Worm (Caenorhabditis elegans) whole organism, midembryonic: ENCODE data around the gene ssl-1.

Source experiments
- T22C8.4 ChIP-seq: fragments of 200-800 bp; sonication (Bioruptor generic); IDR thresholded peaks from 2 replicates; pipeline ENCODE4 v1.3.6; 2022; ENCODE audit warnings: missing genetic modification characterization, missing compliant biosample characterization
- cog-1 ChIP-seq: sonication (generic microtip); optimal IDR thresholded peaks from 2 replicates; lab custom pipeline; 2016; ENCODE audit warnings: missing genetic modification characterization, missing compliant biosample characterization
- flt-1 ChIP-seq: fragments of 200-800 bp; sonication (Bioruptor generic); IDR thresholded peaks from 2 replicates; pipeline ENCODE4 v1.3.6; 2022; ENCODE audit warnings: missing genetic modification characterization, missing compliant biosample characterization
- klf-2 ChIP-seq: fragments of 200-800 bp; sonication (Bioruptor generic); conservative IDR thresholded peaks from 2 replicates; pipeline ENCODE4 v1.3.6; 2022; ENCODE audit warnings: missing genetic modification reagents, missing genetic modification characterization, missing compliant biosample characterization
- med-1 ChIP-seq: sonication (generic microtip); optimal IDR thresholded peaks from 2 replicates; lab custom pipeline; 2017; ENCODE audit warnings: missing genetic modification characterization, mild to moderate bottlenecking, missing compliant biosample characterization, antibody characterized with exemption, missing genetic modification reagents; ENCODE audit not compliant: insufficient read depth
- ref-1 ChIP-seq: fragments of 200-800 bp; sonication (Bioruptor generic); conservative IDR thresholded peaks from 2 replicates; pipeline ENCODE4 v1.3.6; 2022; ENCODE audit warnings: missing genetic modification reagents, missing genetic modification characterization, missing compliant biosample characterization
- tab-1 ChIP-seq: fragments of 200-800 bp; sonication (Bioruptor generic); IDR thresholded peaks from 2 replicates; pipeline ENCODE4 v1.3.6; 2022; ENCODE audit warnings: missing genetic modification characterization, missing compliant biosample characterization
- ztf-23 ChIP-seq: fragments of 200-800 bp; sonication (Bioruptor generic); IDR thresholded peaks from 2 replicates; pipeline ENCODE4 v1.3.6; 2022; ENCODE audit warnings: missing genetic modification reagents, missing genetic modification characterization, missing compliant biosample characterization
- ztf-29 ChIP-seq: fragments of 200-800 bp; sonication (Bioruptor generic); IDR thresholded peaks from 2 replicates; pipeline ENCODE4 v1.3.6; 2022; ENCODE audit warnings: missing genetic modification reagents, missing genetic modification characterization, missing compliant biosample characterization

ssl-1 gene

DNA sequence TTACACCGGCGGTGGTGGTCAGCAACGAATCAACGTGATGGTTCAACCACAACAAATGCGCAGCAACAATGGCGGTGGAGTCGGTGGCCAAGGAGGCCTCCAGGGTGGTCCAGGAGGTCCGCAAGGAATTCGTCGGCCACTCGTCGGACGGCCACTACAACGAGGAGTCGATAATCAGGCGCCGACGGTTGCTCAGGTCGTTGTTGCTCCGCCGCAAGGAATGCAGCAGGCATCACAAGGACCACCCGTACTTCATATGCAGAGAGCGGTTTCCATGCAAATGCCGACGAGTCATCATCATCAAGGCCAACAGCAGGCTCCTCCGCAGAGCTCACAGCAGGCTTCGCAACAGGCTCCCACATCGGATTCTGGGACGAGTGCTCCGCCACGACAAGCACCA is 29.1 kb downstream of the ssl-1 start:
- TF ChIP-seq klf-2 (GFP tag; lab: Robert Waterston, UW) (no peak), ref-1 (GFP tag; lab: Robert Waterston, UW) (no peak), T22C8.4 (GFP tag; lab: Robert Waterston, UW) (no peak), med-1 (no peak), tab-1 (no peak), ztf-29 (GFP tag; lab: Robert Waterston, UW) (no peak), cog-1 (tag; lab: Kevin White, UChicago) (no peak), flt-1 (GFP tag; lab: Robert Waterston, UW) (no peak), ztf-23 (no peak)

- TF ChIP-seq flt-1 (GFP tag; lab: Robert Waterston, UW): no peak
- TF ChIP-seq ztf-29 (GFP tag; lab: Robert Waterston, UW): no peak
- TF ChIP-seq ztf-23: no peak
- no peak for TF ChIP-seq ref-1 (GFP tag; lab: Robert Waterston, UW)
- no peak for TF ChIP-seq cog-1 (tag; lab: Kevin White, UChicago)
- TF ChIP-seq T22C8.4 (GFP tag; lab: Robert Waterston, UW): no peak
- no peak for TF ChIP-seq med-1
- no peak for TF ChIP-seq klf-2 (GFP tag; lab: Robert Waterston, UW)
- TF ChIP-seq tab-1: no peak
Measured at ce11 chrIII:12746369-12746855, 32.0 kb downstream of the ssl-1 start, which contains the start of gene Y111B2A.21. Gene Y111B2A.21, plus strand, starts transcription at chrIII:12746419.

ce11 chrIII:12750831-12751230 is 36.5 kb downstream of the ssl-1 start, which contains the start of the genes irld-60 and irld-20:
Gene irld-60, minus strand, starts transcription at chrIII:12750931.
Gene irld-20, plus strand, starts transcription at chrIII:12751109.
- TF ChIP-seq T22C8.4 (GFP tag; lab: Robert Waterston, UW) (no peak), ref-1 (GFP tag; lab: Robert Waterston, UW) (no peak), cog-1 (tag; lab: Kevin White, UChicago) (no peak), ztf-23 (no peak), med-1 (no peak), flt-1 (GFP tag; lab: Robert Waterston, UW) (no peak), klf-2 (GFP tag; lab: Robert Waterston, UW) (no peak), tab-1 (no peak), ztf-29 (GFP tag; lab: Robert Waterston, UW) (no peak)

ce11 chrIII:12755048-12755447 is 40.7 kb downstream of the ssl-1 start, which contains the start of gene srw-10:
Gene srw-10, plus strand, starts transcription at chrIII:12755348.
- TF ChIP-seq klf-2 (GFP tag; lab: Robert Waterston, UW) (no peak), cog-1 (tag; lab: Kevin White, UChicago) (no peak), med-1 (no peak), T22C8.4 (GFP tag; lab: Robert Waterston, UW) (no peak)

DNA sequence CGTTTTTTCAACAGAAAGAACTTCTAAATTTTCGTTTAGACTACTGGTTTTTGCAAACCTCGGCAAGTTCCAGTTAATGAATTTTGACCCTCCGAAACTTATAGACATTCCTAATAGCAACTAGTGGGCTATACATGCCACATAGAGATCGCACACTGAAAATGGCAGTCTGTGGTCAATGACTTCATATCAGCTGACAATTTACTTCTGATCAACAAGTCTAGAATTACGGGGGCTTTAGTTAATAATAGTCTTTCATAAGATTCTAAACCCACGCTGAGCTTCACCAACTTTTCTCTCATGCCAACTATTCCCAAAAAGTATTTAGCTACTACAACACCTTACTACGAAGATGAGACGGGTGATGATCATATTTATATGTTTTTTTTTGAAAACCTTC is 43.0 kb downstream of the ssl-1 start, which contains the start of gene srw-9:
srw-9 (plus strand) TSS at position 301 of the 400 bp plus-strand sequence.
- TF ChIP-seq ref-1 (GFP tag; lab: Robert Waterston, UW) (no peak), klf-2 (GFP tag; lab: Robert Waterston, UW) (no peak), ztf-23 (no peak), ztf-29 (GFP tag; lab: Robert Waterston, UW) (no peak), tab-1 (no peak), flt-1 (GFP tag; lab: Robert Waterston, UW) (no peak), cog-1 (tag; lab: Kevin White, UChicago) (no peak), med-1 (no peak), T22C8.4 (GFP tag; lab: Robert Waterston, UW) (no peak)

- TF ChIP-seq flt-1 (GFP tag; lab: Robert Waterston, UW): no peak
Measured at ce11 chrIII:12764241-12764640, 49.9 kb downstream of the ssl-1 start, which contains the start of the genes irld-19 and irld-61. Gene irld-19, minus strand, starts transcription at chrIII:12764341. Gene irld-61, plus strand, starts transcription at chrIII:12764553.

ce11 chrIII:12773753-12774152 is 59.4 kb downstream of the ssl-1 start:
- TF ChIP-seq cog-1 (tag; lab: Kevin White, UChicago) (no peak), med-1 (no peak), tab-1 (no peak), ztf-29 (GFP tag; lab: Robert Waterston, UW) (no peak), T22C8.4 (GFP tag; lab: Robert Waterston, UW) (no peak), ztf-23 (no peak), ref-1 (GFP tag; lab: Robert Waterston, UW) (no peak), flt-1 (GFP tag; lab: Robert Waterston, UW) (no peak), klf-2 (GFP tag; lab: Robert Waterston, UW) (no peak)

ce11 chrIII:12779676-12780337 is 65.4 kb downstream of the ssl-1 start, which contains the start of gene gab-1:
Gene gab-1, minus strand, starts transcription at chrIII:12779726.
- TF ChIP-seq cog-1 (tag; lab: Kevin White, UChicago) (no peak), ztf-23 (no peak), flt-1 (GFP tag; lab: Robert Waterston, UW) (no peak), ref-1 (GFP tag; lab: Robert Waterston, UW) (no peak), tab-1 (no peak), ztf-29 (GFP tag; lab: Robert Waterston, UW) (no peak), med-1 (no peak), T22C8.4 (GFP tag; lab: Robert Waterston, UW) (no peak), klf-2 (GFP tag; lab: Robert Waterston, UW) (no peak)

DNA sequence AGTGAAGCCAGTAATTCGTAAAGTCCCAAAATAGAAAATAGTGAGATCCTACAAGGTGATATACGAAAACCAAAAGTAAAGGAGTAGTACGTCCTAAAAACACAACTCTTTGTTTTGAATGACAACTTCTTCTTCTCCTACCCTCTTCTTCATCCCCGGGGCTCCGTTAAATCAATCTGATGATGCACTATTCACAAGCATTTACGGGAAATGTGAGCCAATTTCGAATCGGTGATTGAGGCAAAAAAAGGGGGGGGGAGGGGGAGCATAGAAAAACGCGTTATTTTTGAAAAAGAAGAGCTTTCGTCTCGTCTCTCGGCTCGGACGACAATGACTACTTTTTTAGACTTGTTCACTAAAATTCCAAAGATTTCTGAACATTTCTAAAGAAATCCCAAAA is 69.5 kb downstream of the ssl-1 start:
- TF ChIP-seq tab-1 (no peak), flt-1 (GFP tag; lab: Robert Waterston, UW) (no peak), klf-2 (GFP tag; lab: Robert Waterston, UW) (no peak), med-1 (no peak), ztf-23 (no peak), ref-1 (GFP tag; lab: Robert Waterston, UW) (no peak), T22C8.4 (GFP tag; lab: Robert Waterston, UW) (no peak), ztf-29 (GFP tag; lab: Robert Waterston, UW) (no peak), cog-1 (tag; lab: Kevin White, UChicago) (no peak)
